Fruit fly (Drosophila melanogaster) whole organism, embryonic: ENCODE results near the gene Syx5.
A peak's percentile ranks its signal among the peaks of the same experiment; 100 is the strongest.

Source experiments
- Asciz ChIP-seq: fragments of 200-800 bp; sonication (Bioruptor generic); optimal IDR thresholded peaks from 2 replicates; lab custom pipeline; 2017; ENCODE audit warnings: missing biosample characterization, mild to moderate bottlenecking, missing genetic modification characterization, missing genetic modification reagents
- Blimp-1 ChIP-seq: fragments of 200-800 bp; sonication (Bioruptor generic); optimal IDR thresholded peaks from 3 replicates; lab custom pipeline; 2018; ENCODE audit warnings: missing biosample characterization, missing genetic modification characterization, mild to moderate bottlenecking, moderate library complexity, missing genetic modification reagents
- CG10462 ChIP-seq: fragments of 200-800 bp; sonication (Bioruptor generic); optimal IDR thresholded peaks from 2 replicates; lab custom pipeline; 2016; ENCODE audit warnings: missing biosample characterization, missing genetic modification characterization
- CG12236 ChIP-seq: fragments of 200-800 bp; sonication (Bioruptor generic); optimal IDR thresholded peaks from 2 replicates; lab custom pipeline; 2016; ENCODE audit warnings: missing biosample characterization, missing genetic modification characterization
- CG1233 ChIP-seq: fragments of 200-800 bp; sonication (Bioruptor generic); optimal IDR thresholded peaks from 4 replicates; lab custom pipeline; 2018; ENCODE audit warnings: missing biosample characterization, mild to moderate bottlenecking, missing genetic modification characterization
- CG13296 ChIP-seq: fragments of 200-800 bp; sonication (Bioruptor generic); optimal IDR thresholded peaks from 3 replicates; lab custom pipeline; 2018; ENCODE audit warnings: missing biosample characterization, mild to moderate bottlenecking, missing genetic modification characterization
- CG14441 ChIP-seq: fragments of 200-800 bp; sonication (Bioruptor generic); IDR thresholded peaks from 2 replicates; pipeline ENCODE4 v1.3.6; 2022; ENCODE audit warnings: missing biosample characterization, missing genetic modification characterization
- CG30020 ChIP-seq: fragments of 200-800 bp; optimal IDR thresholded peaks from 2 replicates; lab custom pipeline; 2019; ENCODE audit warnings: missing biosample characterization, mild to moderate bottlenecking, missing genetic modification characterization, moderate library complexity
- CG32772 ChIP-seq: fragments of 200-800 bp; sonication (Bioruptor generic); IDR thresholded peaks from 2 replicates; pipeline ENCODE4 v1.3.6; 2022; ENCODE audit warnings: missing biosample characterization, missing genetic modification characterization
- CG3726 ChIP-seq: fragments of 200-800 bp; sonication (Bioruptor generic); IDR thresholded peaks from 3 replicates; pipeline ENCODE4, ENCODE4 v1.3.6; 2022; ENCODE audit warnings: missing biosample characterization, missing genetic modification characterization
- CG4424 ChIP-seq: fragments of 200-800 bp; sonication (Bioruptor generic); optimal IDR thresholded peaks from 3 replicates; lab custom pipeline; 2016; ENCODE audit warnings: missing biosample characterization, missing genetic modification characterization
- CG5180 ChIP-seq: fragments of 200-800 bp; sonication (Bioruptor generic); optimal IDR thresholded peaks from 3 replicates; lab custom pipeline; 2017; ENCODE audit warnings: missing biosample characterization, missing genetic modification characterization, mild to moderate bottlenecking, moderate library complexity, missing genetic modification reagents
- CG5245 ChIP-seq: fragments of 200-800 bp; sonication (Bioruptor generic); optimal IDR thresholded peaks from 3 replicates; lab custom pipeline; 2016; ENCODE audit warnings: missing biosample characterization, missing genetic modification characterization
- CG6175 ChIP-seq: fragments of 200-800 bp; sonication (Bioruptor generic); IDR thresholded peaks from 3 replicates; pipeline ENCODE4 v1.3.6; 2022; ENCODE audit warnings: missing biosample characterization, missing genetic modification characterization
- CG6654 ChIP-seq: fragments of 200-800 bp; sonication (Bioruptor generic); optimal IDR thresholded peaks from 2 replicates; lab custom pipeline; 2017; ENCODE audit warnings: missing biosample characterization, mild to moderate bottlenecking, missing genetic modification characterization
- CG6689 ChIP-seq: fragments of 200-800 bp; sonication (Bioruptor generic); IDR thresholded peaks from 2 replicates; pipeline ENCODE4 v1.3.6; 2022; ENCODE audit warnings: missing biosample characterization, missing genetic modification characterization
- CG6854 ChIP-seq: fragments of 200-800 bp; sonication (Bioruptor generic); optimal IDR thresholded peaks from 3 replicates; lab custom pipeline; 2017; ENCODE audit warnings: missing biosample characterization, mild to moderate bottlenecking, missing genetic modification characterization
- CG7372 ChIP-seq: fragments of 200-800 bp; sonication (Bioruptor generic); IDR thresholded peaks from 2 replicates; pipeline ENCODE4 v1.3.6; 2022; ENCODE audit warnings: missing biosample characterization, missing genetic modification characterization
- CG7987 ChIP-seq: fragments of 200-800 bp; sonication (Bioruptor generic); optimal IDR thresholded peaks from 2 replicates; lab custom pipeline; 2018; ENCODE audit warnings: missing biosample characterization, mild to moderate bottlenecking, missing genetic modification characterization, moderate library complexity
- H15 ChIP-seq: fragments of 200-800 bp; sonication (Bioruptor generic); IDR thresholded peaks from 3 replicates; pipeline ENCODE4 v1.3.6; 2022; ENCODE audit warnings: missing biosample characterization, missing genetic modification characterization
- HLH3B ChIP-seq: fragments of 200-800 bp; sonication (Bioruptor generic); IDR thresholded peaks from 2 replicates; pipeline ENCODE4 v1.3.6; 2022; ENCODE audit warnings: missing biosample characterization, missing genetic modification characterization
- NFAT ChIP-seq: fragments of 200-800 bp; sonication (Bioruptor generic); IDR thresholded peaks from 2 replicates; pipeline ENCODE4 v1.3.6; 2022; ENCODE audit warnings: missing biosample characterization, missing genetic modification characterization
- Sry-δ ChIP-seq: fragments of 200-800 bp; sonication (Bioruptor generic); optimal IDR thresholded peaks from 2 replicates; lab custom pipeline; 2016; ENCODE audit warnings: missing biosample characterization, missing genetic modification characterization
- Usf ChIP-seq: fragments of 200-800 bp; sonication (Bioruptor generic); optimal IDR thresholded peaks from 2 replicates; lab custom pipeline; 2017; ENCODE audit warnings: missing genotype, missing biosample characterization, missing genetic modification characterization
- ab ChIP-seq: fragments of 200-800 bp; sonication (Bioruptor generic); optimal IDR thresholded peaks from 2 replicates; lab custom pipeline; 2016; ENCODE audit warnings: missing biosample characterization, missing genetic modification characterization
- ash1 ChIP-seq: fragments of 200-800 bp; sonication (Bioruptor generic); optimal IDR thresholded peaks from 2 replicates; lab custom pipeline; 2018; ENCODE audit warnings: missing biosample characterization, mild to moderate bottlenecking, missing genetic modification characterization
- crol ChIP-seq: fragments of 200-800 bp; sonication (Bioruptor generic); IDR thresholded peaks from 2 replicates; pipeline ENCODE4 v1.3.6; 2022; ENCODE audit warnings: missing biosample characterization, missing genetic modification characterization
- dmrt99B ChIP-seq: fragments of 200-800 bp; sonication (Bioruptor generic); optimal IDR thresholded peaks from 2 replicates; lab custom pipeline; 2018; ENCODE audit warnings: missing biosample characterization, mild to moderate bottlenecking, missing genetic modification characterization, moderate library complexity
- esg ChIP-seq: fragments of 200-800 bp; sonication (Bioruptor generic); conservative IDR thresholded peaks from 2 replicates; pipeline ENCODE4 v1.3.6; 2022; ENCODE audit warnings: missing biosample characterization, missing genetic modification characterization
- exex ChIP-seq: fragments of 200-800 bp; sonication (Bioruptor generic); optimal IDR thresholded peaks from 4 replicates; lab custom pipeline; 2018; ENCODE audit warnings: missing biosample characterization, mild to moderate bottlenecking, missing genetic modification characterization, moderate library complexity
- fd3F ChIP-seq: fragments of 200-800 bp; sonication (Bioruptor generic); optimal IDR thresholded peaks from 2 replicates; lab custom pipeline; 2018; ENCODE audit warnings: missing biosample characterization, mild to moderate bottlenecking, missing genetic modification characterization, moderate library complexity
- ftz-f1 ChIP-seq: fragments of 200-800 bp; sonication (Bioruptor generic); optimal IDR thresholded peaks from 2 replicates; lab custom pipeline; 2016; ENCODE audit warnings: missing biosample characterization, missing genetic modification characterization
- lilli ChIP-seq: fragments of 200-800 bp; sonication (Bioruptor generic); optimal IDR thresholded peaks from 3 replicates; lab custom pipeline; 2016; ENCODE audit warnings: missing biosample characterization, missing genetic modification characterization
- oc ChIP-seq: fragments of 200-800 bp; sonication (Bioruptor generic); optimal IDR thresholded peaks from 2 replicates; lab custom pipeline; 2018; ENCODE audit warnings: missing biosample characterization, mild to moderate bottlenecking, missing genetic modification characterization, moderate library complexity
- org-1 ChIP-seq: fragments of 200-800 bp; sonication (Bioruptor generic); optimal IDR thresholded peaks from 2 replicates; lab custom pipeline; 2017; ENCODE audit warnings: missing biosample characterization, missing genetic modification characterization
- salm ChIP-seq: fragments of 200-800 bp; sonication (Bioruptor generic); optimal IDR thresholded peaks from 2 replicates; lab custom pipeline; 2018; ENCODE audit warnings: missing biosample characterization, mild to moderate bottlenecking, missing genetic modification characterization
- shn ChIP-seq: fragments of 200-800 bp; sonication (Bioruptor generic); optimal IDR thresholded peaks from 3 replicates; lab custom pipeline; 2016; ENCODE audit warnings: missing biosample characterization, missing genetic modification characterization
- sob ChIP-seq: fragments of 200-800 bp; sonication (Bioruptor generic); IDR thresholded peaks from 2 replicates; pipeline ENCODE4 v1.3.6; 2022; ENCODE audit warnings: missing biosample characterization, missing genetic modification characterization
- tin ChIP-seq: fragments of 200-800 bp; sonication (Bioruptor generic); optimal IDR thresholded peaks from 3 replicates; lab custom pipeline; 2016; ENCODE audit warnings: missing biosample characterization, missing genetic modification characterization
- tio ChIP-seq: fragments of 200-800 bp; sonication (Bioruptor generic); optimal IDR thresholded peaks from 2 replicates; lab custom pipeline; 2017; ENCODE audit warnings: missing biosample characterization, missing genetic modification characterization, inconsistent platforms
- tll ChIP-seq, 2 experiments: fragments of 200-800 bp in 1 of 2; fragments of >200 bp in 1 of 2; sonication (Bioruptor generic) in 1 of 2; optimal IDR thresholded peaks; 2 replicates each; lab custom pipeline; 2017 to 2019; ENCODE audit warnings: missing biosample characterization in 2 of 2, missing genetic modification characterization in 2 of 2, mild to moderate bottlenecking in 1 of 2, moderate library complexity in 1 of 2
- tna ChIP-seq: fragments of 200-800 bp; sonication (Bioruptor generic); IDR thresholded peaks from 2 replicates; pipeline ENCODE4 v1.3.6; 2022; ENCODE audit warnings: missing biosample characterization, missing genetic modification characterization; ENCODE audit not compliant: partially characterized antibody
- tup ChIP-seq: fragments of 200-800 bp; sonication (Bioruptor generic); optimal IDR thresholded peaks from 2 replicates; lab custom pipeline; 2016; ENCODE audit warnings: missing biosample characterization, mild to moderate bottlenecking, missing genetic modification characterization, moderate library complexity
- unpg ChIP-seq: fragments of 200-800 bp; sonication (Bioruptor generic); optimal IDR thresholded peaks from 3 replicates; lab custom pipeline; 2018; ENCODE audit warnings: missing biosample characterization, mild to moderate bottlenecking, missing genetic modification characterization, moderate library complexity
- vfl ChIP-seq: fragments of 200-800 bp; sonication (Bioruptor generic); optimal IDR thresholded peaks from 2 replicates; lab custom pipeline; 2016; ENCODE audit warnings: missing biosample characterization, missing genetic modification characterization
- zen ChIP-seq: fragments of 200-800 bp; sonication (Bioruptor generic); optimal IDR thresholded peaks from 3 replicates; lab custom pipeline; 2018; ENCODE audit warnings: missing biosample characterization, mild to moderate bottlenecking, missing genetic modification characterization, moderate library complexity
- zen2 ChIP-seq: fragments of 200-800 bp; sonication (Bioruptor generic); IDR thresholded peaks from 3 replicates; pipeline ENCODE4 v1.3.6; 2022; ENCODE audit warnings: missing biosample characterization, missing genetic modification characterization; ENCODE audit not compliant: partially characterized antibody
- zf30C ChIP-seq: fragments of 200-800 bp; sonication (Bioruptor generic); optimal IDR thresholded peaks from 3 replicates; lab custom pipeline; 2018; ENCODE audit warnings: missing biosample characterization, mild to moderate bottlenecking, missing genetic modification characterization

Syx5 gene

DNA sequence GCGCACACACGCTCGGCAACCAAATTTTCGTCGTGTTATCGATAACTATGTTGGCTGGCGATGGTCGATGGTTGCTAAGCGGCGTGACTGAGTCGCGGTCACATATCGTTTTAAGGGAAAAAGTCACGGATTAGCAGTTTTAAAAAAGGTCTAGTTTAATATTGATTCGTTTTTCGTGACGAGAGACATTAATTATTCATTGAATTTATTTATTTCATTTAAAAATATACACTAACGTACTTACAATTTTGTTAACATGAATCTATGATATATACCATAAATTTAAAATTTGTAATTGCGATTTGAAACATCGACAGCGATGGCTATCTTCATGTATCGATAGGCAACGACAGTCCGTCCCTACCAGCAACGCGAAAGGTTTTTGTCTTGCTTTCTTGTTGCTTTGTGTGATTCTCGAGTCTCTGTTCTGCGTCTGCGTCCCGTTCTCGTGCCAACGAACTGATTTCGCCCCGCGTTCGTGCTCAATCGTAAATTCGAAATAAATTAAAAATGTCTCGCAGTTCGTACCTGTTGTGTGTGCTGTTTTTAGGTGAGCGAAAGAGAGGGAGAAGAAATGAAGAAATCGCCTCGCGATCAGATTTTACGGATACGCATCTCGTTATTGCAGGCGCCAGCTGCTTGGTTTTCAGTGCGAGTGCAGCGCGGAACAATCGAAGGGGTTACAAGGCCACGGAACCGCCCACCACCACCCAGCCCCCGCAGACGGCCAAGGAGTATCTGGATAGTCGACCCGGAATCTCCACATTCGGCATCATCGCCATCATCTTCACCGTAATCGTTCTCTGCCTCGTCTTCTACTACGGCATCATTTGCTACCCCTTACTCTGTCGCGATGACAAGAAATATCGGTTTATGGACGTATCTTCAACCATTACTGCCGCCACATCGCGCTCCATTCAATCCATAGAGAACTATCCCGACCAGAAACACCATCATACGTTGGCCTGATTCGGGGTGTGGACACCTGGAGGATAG, 45.7 kb downstream of the Syx5 start, which contains the start of the genes Hyls1, chif and CG4455 (continued):
- TF ChIP-seq oc (tag; lab: Kevin White, UChicago): peak; percentile 63
- peak; percentile 7 for TF ChIP-seq tin (GFP tag; lab: Kevin White, UChicago)
- peak; percentile 54; the same call in 1 of the 3 replicates for TF ChIP-seq zen2 (GFP tag; lab: Robert Waterston, UW)
- TF ChIP-seq crol (GFP tag; lab: Robert Waterston, UW): no peak
- no peak for TF ChIP-seq CG6654 (GFP tag; lab: Kevin White, UChicago)
- no peak for TF ChIP-seq org-1
- TF ChIP-seq CG12236 (GFP tag; lab: Kevin White, UChicago): no peak
- peak; percentile 17 for TF ChIP-seq dmrt99B (tag; lab: Kevin White, UChicago)
- peak; percentile 61; the same call in 1 of the 2 replicates for TF ChIP-seq tna (GFP tag; lab: Robert Waterston, UW)
- TF ChIP-seq CG32772 (GFP tag; lab: Robert Waterston, UW): no peak
- no peak for TF ChIP-seq ftz-f1 (GFP tag; lab: Kevin White, UChicago)
- TF ChIP-seq ab (GFP tag; lab: Kevin White, UChicago): no peak
- TF ChIP-seq CG10462: no peak
- peak; percentile 29 for TF ChIP-seq CG5245 (GFP tag; lab: Kevin White, UChicago)
- TF ChIP-seq CG6854 (GFP tag; lab: Kevin White, UChicago): no peak
- peak; percentile 15 for TF ChIP-seq CG4424 (GFP tag; lab: Kevin White, UChicago)
- TF ChIP-seq tll (GFP tag; optimal IDR thresholded peaks at IDR 0.05; lab: Kevin White, UChicago): peak in 1 of 2 experiments; percentile 9
- no peak for TF ChIP-seq NFAT (GFP tag; lab: Robert Waterston, UW)
- TF ChIP-seq fd3F (GFP tag; lab: Kevin White, UChicago): no peak
- TF ChIP-seq CG30020 (tag; lab: Kevin White, UChicago): peak; percentile 79
- TF ChIP-seq exex (tag; lab: Kevin White, UChicago): peak; percentile 19
- no peak for TF ChIP-seq salm
- no peak for TF ChIP-seq CG13296
- TF ChIP-seq zf30C: no peak
- no peak for TF ChIP-seq Usf (GFP tag; lab: Kevin White, UChicago)
- TF ChIP-seq CG7372 (GFP tag; lab: Robert Waterston, UW): no peak
- peak; percentile 31 for TF ChIP-seq lilli (GFP tag; lab: Kevin White, UChicago)
- peak; percentile 32 for TF ChIP-seq Asciz (GFP tag; lab: Kevin White, UChicago)
- no peak for TF ChIP-seq CG14441
- TF ChIP-seq Blimp-1: peak; percentile 17
- TF ChIP-seq zen (tag; lab: Kevin White, UChicago): no peak
- 0 out of 3 replicates have a peak, but pooled peaks have one; percentile 7 for TF ChIP-seq CG6175 (GFP tag; lab: Robert Waterston, UW)
- TF ChIP-seq unpg (GFP tag; lab: Kevin White, UChicago): no peak
- TF ChIP-seq esg: no peak
- TF ChIP-seq shn: no peak
- no peak for TF ChIP-seq H15 (GFP tag; lab: Robert Waterston, UW)
- no peak for TF ChIP-seq CG6689 (GFP tag; lab: Robert Waterston, UW)
- TF ChIP-seq sob (GFP tag; lab: Robert Waterston, UW): no peak
- TF ChIP-seq CG3726 (GFP tag; lab: Robert Waterston, UW): no peak
- TF ChIP-seq tio (GFP tag; lab: Kevin White, UChicago): no peak
- no peak for TF ChIP-seq ash1 (GFP tag; lab: Kevin White, UChicago)
- TF ChIP-seq HLH3B (GFP tag; lab: Robert Waterston, UW): no peak
- TF ChIP-seq vfl (GFP tag; lab: Kevin White, UChicago): no peak
- TF ChIP-seq tup (GFP tag; lab: Kevin White, UChicago): no peak
- TF ChIP-seq CG1233: no peak
- peak; percentile 25 for TF ChIP-seq CG5180
- TF ChIP-seq CG7987 (GFP tag; lab: Kevin White, UChicago): no peak
- TF ChIP-seq Sry-δ (GFP tag; lab: Kevin White, UChicago): peak; percentile 83
